Worm (Caenorhabditis elegans) whole organism, L1 larva: ENCODE data around the gene pap-2.

Experiments used
- C04F5.9 ChIP-seq: sonication (generic microtip); optimal IDR thresholded peaks from 2 replicates; lab custom pipeline; 2016; ENCODE audit warnings: missing genetic modification characterization, missing compliant biosample characterization
- F16B12.6 ChIP-seq: fragments of 150-350 bp; optimal IDR thresholded peaks from 2 replicates; lab custom pipeline; 2014; ENCODE audit warnings: missing biosample characterization, missing genetic modification characterization
- alr-1 ChIP-seq: fragments of 200-800 bp; sonication (Bioruptor generic); optimal IDR thresholded peaks from 2 replicates; lab custom pipeline; 2018; ENCODE audit warnings: borderline replicate concordance, mild to moderate bottlenecking, missing genetic modification characterization, missing compliant biosample characterization
- ama-1 ChIP-seq: fragments of 150-350 bp; optimal IDR thresholded peaks from 2 replicates; lab custom pipeline; 2014
- blmp-1 ChIP-seq: fragments of 150-350 bp; optimal IDR thresholded peaks from 2 replicates; lab custom pipeline; 2014; ENCODE audit warnings: missing biosample characterization, missing genetic modification characterization
- ceh-88 ChIP-seq: fragments of 200-800 bp; sonication (Bioruptor generic); IDR thresholded peaks from 2 replicates; pipeline ENCODE4 v1.3.6; 2022; ENCODE audit warnings: missing genetic modification characterization, missing compliant biosample characterization
- ceh-90 ChIP-seq: sonication (generic microtip); optimal IDR thresholded peaks from 2 replicates; lab custom pipeline; 2016; ENCODE audit warnings: missing genetic modification characterization, missing compliant biosample characterization
- dpl-1 ChIP-seq, 3 experiments: fragments of 150-350 bp in 2 of 3; sonication (generic microtip) in 1 of 3; optimal IDR thresholded peaks; 2 replicates each; lab custom pipeline; 2014 to 2017; ENCODE audit warnings: missing biosample characterization in 3 of 3, missing genetic modification characterization in 3 of 3, missing genetic modification reagents in 3 of 3
- efl-1 ChIP-seq, 4 experiments: fragments of 150-350 bp; optimal IDR thresholded peaks in 3 of 4; peaks in 1 of 4; 1 replicate in 1 of 4; 2 replicates in 3 of 4; lab custom pipeline; 2014; ENCODE audit warnings: missing biosample characterization in 2 of 4, missing genetic modification characterization in 2 of 4, missing genetic modification reagents in 2 of 4
- egl-13 ChIP-seq: sonication (generic microtip); optimal IDR thresholded peaks from 2 replicates; lab custom pipeline; 2016; ENCODE audit warnings: missing genotype, missing genetic modification reagents, missing genetic modification characterization, missing compliant biosample characterization
- egl-27 ChIP-seq, 2 experiments: fragments of 150-350 bp in 1 of 2; sonication (generic microtip); optimal IDR thresholded peaks; 3 replicates each; lab custom pipeline; 2017 to 2018; ENCODE audit warnings: missing biosample characterization in 2 of 2, missing genetic modification characterization in 2 of 2, missing genetic modification reagents in 2 of 2
- elt-2 ChIP-seq: sonication (generic microtip); optimal IDR thresholded peaks from 2 replicates; lab custom pipeline; 2016; ENCODE audit warnings: missing genetic modification characterization, mild to moderate bottlenecking, inconsistent platforms, missing compliant biosample characterization, missing genetic modification reagents
- ets-5 ChIP-seq: fragments of 200-800 bp; sonication (Bioruptor generic); IDR thresholded peaks from 2 replicates; pipeline ENCODE4 v1.3.6; 2022; ENCODE audit warnings: missing genetic modification characterization, missing compliant biosample characterization
- fos-1 ChIP-seq: fragments of 150-350 bp; optimal IDR thresholded peaks from 2 replicates; lab custom pipeline; 2014; ENCODE audit warnings: missing biosample characterization, missing genetic modification characterization
- irx-1 ChIP-seq: sonication (generic microtip); optimal IDR thresholded peaks from 2 replicates; lab custom pipeline; 2016; ENCODE audit warnings: missing genetic modification characterization, missing compliant biosample characterization
- isw-1 ChIP-seq: fragments of 200-800 bp; sonication (Bioruptor generic); IDR thresholded peaks from 2 replicates; pipeline ENCODE4 v1.3.6; 2022; ENCODE audit warnings: missing genetic modification characterization, missing compliant biosample characterization
- jun-1 ChIP-seq: fragments of 150-350 bp; optimal IDR thresholded peaks from 2 replicates; lab custom pipeline; 2014; ENCODE audit warnings: missing biosample characterization, missing genetic modification reagents, missing genetic modification characterization
- lin-35 ChIP-seq, 2 experiments: fragments of 150-350 bp; optimal IDR thresholded peaks; 2 replicates each; lab custom pipeline; 2014; ENCODE audit warnings: missing biosample characterization in 2 of 2, missing genetic modification characterization in 2 of 2, missing genetic modification reagents in 2 of 2
- lsy-2 ChIP-seq, 2 experiments: fragments of 150-350 bp; optimal IDR thresholded peaks; 2 replicates each; lab custom pipeline; 2014; ENCODE audit warnings: missing biosample characterization in 2 of 2, missing genetic modification characterization in 2 of 2
- mep-1 ChIP-seq: fragments of 150-350 bp; optimal IDR thresholded peaks from 2 replicates; lab custom pipeline; 2014; ENCODE audit warnings: missing biosample characterization, missing genetic modification characterization
- nhr-11 ChIP-seq: fragments of 150-350 bp; optimal IDR thresholded peaks from 2 replicates; lab custom pipeline; 2014; ENCODE audit warnings: missing biosample characterization, missing genetic modification characterization
- nhr-12 ChIP-seq: sonication (generic microtip); optimal IDR thresholded peaks from 2 replicates; lab custom pipeline; 2017; ENCODE audit warnings: missing biosample characterization, missing genetic modification characterization
- nhr-19 ChIP-seq: fragments of 200-800 bp; sonication (Bioruptor generic); conservative IDR thresholded peaks from 2 replicates; pipeline ENCODE4 v1.3.6; 2022; ENCODE audit warnings: missing genetic modification characterization, missing compliant biosample characterization
- nhr-20 ChIP-seq: sonication (generic microtip); optimal IDR thresholded peaks from 2 replicates; lab custom pipeline; 2016; ENCODE audit warnings: mild to moderate bottlenecking, missing genetic modification characterization, missing compliant biosample characterization
- nhr-28 ChIP-seq: fragments of 150-350 bp; optimal IDR thresholded peaks from 2 replicates; lab custom pipeline; 2014; ENCODE audit warnings: missing biosample characterization, missing genetic modification characterization
- nhr-76 ChIP-seq: sonication (generic microtip); optimal IDR thresholded peaks from 2 replicates; lab custom pipeline; 2017; ENCODE audit warnings: missing biosample characterization, missing genetic modification characterization
- pax-3 ChIP-seq: fragments of 200-800 bp; sonication (Bioruptor generic); optimal IDR thresholded peaks from 2 replicates; lab custom pipeline; 2018; ENCODE audit warnings: mild to moderate bottlenecking, missing genetic modification characterization, moderate library complexity, missing compliant biosample characterization
- pqm-1 ChIP-seq: sonication (generic microtip); optimal IDR thresholded peaks from 3 replicates; lab custom pipeline; 2017; ENCODE audit warnings: missing biosample characterization, missing genetic modification characterization
- sox-4 ChIP-seq: sonication (generic microtip); optimal IDR thresholded peaks from 2 replicates; lab custom pipeline; 2016; ENCODE audit warnings: missing genetic modification characterization, missing compliant biosample characterization
- sptf-1 ChIP-seq: fragments of 150-350 bp; optimal IDR thresholded peaks from 2 replicates; lab custom pipeline; 2014; ENCODE audit warnings: missing biosample characterization, missing genetic modification characterization
- sup-37 ChIP-seq: fragments of 200-800 bp; sonication (Bioruptor generic); optimal IDR thresholded peaks from 2 replicates; lab custom pipeline; 2018; ENCODE audit warnings: mild to moderate bottlenecking, missing genetic modification characterization, missing compliant biosample characterization
- swsn-7 ChIP-seq: sonication (generic microtip); optimal IDR thresholded peaks from 2 replicates; lab custom pipeline; 2016; ENCODE audit warnings: missing genetic modification characterization, missing compliant biosample characterization
- tbx-2 ChIP-seq: sonication (generic microtip); optimal IDR thresholded peaks from 2 replicates; lab custom pipeline; 2016; ENCODE audit warnings: missing genetic modification characterization, missing compliant biosample characterization
- unc-62 ChIP-seq: fragments of 150-350 bp; optimal IDR thresholded peaks from 2 replicates; lab custom pipeline; 2014; ENCODE audit warnings: missing biosample characterization, missing genetic modification reagents, missing genetic modification characterization
- unc-86 ChIP-seq: sonication (generic microtip); optimal IDR thresholded peaks from 2 replicates; lab custom pipeline; 2016; ENCODE audit warnings: missing genetic modification characterization, missing compliant biosample characterization
- vab-15 ChIP-seq: sonication (generic microtip); optimal IDR thresholded peaks from 2 replicates; lab custom pipeline; 2017; ENCODE audit warnings: missing genotype, mild to moderate bottlenecking, missing genetic modification characterization, missing compliant biosample characterization

Gene pap-2

ce11 chrII:9614728-9615127 lies 5.5 kb upstream of the pap-2 start, which contains the start of gene hlh-6:
Gene hlh-6 (minus strand): TSS chrII:9614828.
- no peak for TF ChIP-seq sup-37 (GFP tag; lab: Kevin White, UChicago)
- TF ChIP-seq egl-13 (tag; lab: Kevin White, UChicago): no peak
- no peak for TF ChIP-seq ets-5 (GFP tag; lab: Robert Waterston, UW)
- TF ChIP-seq dpl-1 (GFP tag; optimal IDR thresholded peaks at IDR 0.05; lab: Kevin White, UChicago): no peak
- TF ChIP-seq nhr-76 (tag; lab: Kevin White, UChicago): no peak
- no peak for TF ChIP-seq ama-1 (lab: Kevin White, UChicago)
- TF ChIP-seq vab-15 (tag; lab: Kevin White, UChicago): no peak
- no peak for TF ChIP-seq sptf-1 (tag; lab: Kevin White, UChicago)
- no peak for TF ChIP-seq isw-1 (GFP tag; lab: Robert Waterston, UW)
- no peak for TF ChIP-seq sox-4 (tag; lab: Kevin White, UChicago)
- no peak for TF ChIP-seq nhr-11 (tag; lab: Kevin White, UChicago)

DNA sequence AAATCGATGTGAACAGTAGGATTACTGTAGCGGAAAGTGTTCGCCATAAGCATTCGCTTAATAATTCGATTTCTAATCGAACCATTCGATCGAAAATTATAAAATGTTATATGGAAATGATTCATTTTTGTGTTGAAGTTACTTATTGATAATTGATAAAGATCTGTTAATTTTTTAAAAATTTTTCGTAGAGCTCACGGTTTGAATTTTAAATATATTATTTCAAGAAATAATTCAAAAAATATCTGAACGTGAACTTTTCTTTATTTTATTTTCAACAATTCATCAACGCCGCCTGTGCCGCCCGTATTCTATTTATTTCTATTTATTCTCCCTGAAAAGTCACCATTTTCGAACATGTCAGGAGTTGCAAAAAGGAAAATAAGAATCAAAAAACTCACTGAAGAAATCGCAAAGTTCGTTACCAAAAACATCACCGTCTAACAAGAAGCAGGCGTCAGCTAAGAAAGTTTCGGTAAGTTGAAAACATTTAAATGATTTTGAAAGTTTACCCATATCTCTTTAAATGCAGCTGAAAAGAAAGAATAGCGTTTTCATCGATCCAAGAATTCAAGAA lies 2.2 kb upstream of the pap-2 start, which contains the start of the genes T15H9.5 and T15H9.4:
TSS of gene T15H9.5 (minus strand) at position 101 of the 577 bp plus-strand sequence.
TSS of gene T15H9.4 (plus strand) at position 527 of the 577 bp plus-strand sequence.
- TF ChIP-seq nhr-11 (tag; lab: Kevin White, UChicago): no peak
- TF ChIP-seq, all 84 proteins: peak for 0

ce11 chrII:9607137-9607536 lies 2.1 kb downstream of the pap-2 start:
- no peak for TF ChIP-seq unc-86 (tag; lab: Kevin White, UChicago)
- no peak for TF ChIP-seq fos-1 (tag; lab: Kevin White, UChicago)
- peak; percentile 62 for TF ChIP-seq nhr-19 (GFP tag; lab: Robert Waterston, UW)
- TF ChIP-seq egl-27 (tag; optimal IDR thresholded peaks at IDR 0.05; lab: Kevin White, UChicago): no peak
- TF ChIP-seq lsy-2 (tag; optimal IDR thresholded peaks at IDR 0.05; lab: Kevin White, UChicago): no peak
- TF ChIP-seq F16B12.6 (tag; lab: Kevin White, UChicago): no peak
- TF ChIP-seq swsn-7 (tag; lab: Kevin White, UChicago): no peak
- no peak for TF ChIP-seq alr-1 (tag; lab: Kevin White, UChicago)
- no peak for TF ChIP-seq jun-1 (tag; lab: Kevin White, UChicago)
- TF ChIP-seq nhr-12 (tag; lab: Kevin White, UChicago): no peak
- peak; percentile 63 for TF ChIP-seq elt-2
- TF ChIP-seq blmp-1 (tag; lab: Kevin White, UChicago): no peak
- TF ChIP-seq ets-5 (GFP tag; lab: Robert Waterston, UW): no peak
- peak in 1 of 2 experiments; percentile 3 for TF ChIP-seq lin-35 (GFP tag; optimal IDR thresholded peaks at IDR 0.05; lab: Kevin White, UChicago)
- no peak for TF ChIP-seq ceh-88 (GFP tag; lab: Robert Waterston, UW)
- no peak for TF ChIP-seq pqm-1 (tag; lab: Kevin White, UChicago)
- no peak for TF ChIP-seq nhr-28 (tag; lab: Kevin White, UChicago)
- no peak for TF ChIP-seq tbx-2
- TF ChIP-seq isw-1 (GFP tag; lab: Robert Waterston, UW): no peak
- TF ChIP-seq pax-3 (tag; lab: Kevin White, UChicago): no peak

DNA sequence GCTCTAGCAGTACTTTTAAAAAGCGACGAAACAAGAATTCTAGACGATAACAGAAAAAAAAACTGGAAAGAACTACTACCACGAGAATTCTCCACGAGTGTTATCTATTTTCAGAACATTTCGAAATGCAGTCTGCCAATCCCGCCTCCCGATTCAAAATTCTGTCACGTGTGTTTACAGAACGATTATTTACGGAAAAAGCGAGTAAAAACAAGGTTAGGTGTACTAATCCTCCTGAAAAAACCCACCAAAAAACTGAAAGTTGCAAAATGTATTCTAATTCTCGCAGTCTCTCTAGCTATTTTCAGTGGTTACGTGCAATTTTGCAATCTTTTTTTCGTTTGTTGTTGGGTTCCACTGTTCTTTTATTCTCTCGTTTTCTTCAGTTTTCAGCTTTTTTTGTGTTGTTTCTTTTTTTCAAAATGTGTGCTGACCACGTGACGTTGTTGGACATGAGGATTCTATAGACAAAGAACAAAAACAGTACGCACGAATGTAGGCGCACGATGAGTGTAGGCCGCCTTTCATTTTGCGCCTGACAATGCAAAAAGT lies 2.6 kb downstream of the pap-2 start:
- TF ChIP-seq efl-1 (optimal IDR thresholded peaks at IDR 0.05; lab: Kevin White, UChicago) (no peak), efl-1 (GFP tag; optimal IDR thresholded peaks at IDR 0.05 in 1 of 2; lab: Kevin White, UChicago) (peak in 1 of 2 experiments; percentile 42), lin-35 (GFP tag; optimal IDR thresholded peaks at IDR 0.05; lab: Kevin White, UChicago) (peak in 1 of 2 experiments; percentile 44), unc-62 (GFP tag; lab: Kevin White, UChicago) (no peak), ceh-90 (tag; lab: Kevin White, UChicago) (no peak), nhr-19 (GFP tag; lab: Robert Waterston, UW) (no peak), nhr-20 (tag; lab: Kevin White, UChicago) (no peak), tbx-2 (no peak), irx-1 (tag; lab: Kevin White, UChicago) (no peak), mep-1 (tag; lab: Kevin White, UChicago) (no peak), ceh-88 (GFP tag; lab: Robert Waterston, UW) (no peak), C04F5.9 (tag; lab: Kevin White, UChicago) (no peak)
